Worm (Caenorhabditis elegans): ENCODE data around the gene Y27F2A.6.

ce11 chrII:3170089-3170488 is 13.1 kb downstream of the Y27F2A.6 start, which contains the start of gene fbxc-55:
- TF ChIP-seq aly-2 (tag; optimal IDR thresholded peaks at IDR 0.05) (no peak), nhr-77 (tag; optimal IDR thresholded peaks at IDR 0.05) (no peak), nhr-11 (tag; optimal IDR thresholded peaks at IDR 0.05) (no peak), elt-3 (tag; optimal IDR thresholded peaks at IDR 0.05) (no peak), nhr-12 (tag; optimal IDR thresholded peaks at IDR 0.05) (no peak), egl-27 (tag; optimal IDR thresholded peaks at IDR 0.05) (no peak), unc-62 (GFP tag; optimal IDR thresholded peaks at IDR 0.05) (no peak), nhr-25 (tag; optimal IDR thresholded peaks at IDR 0.05) (no peak), R02D3.7 (tag; optimal IDR thresholded peaks at IDR 0.05) (no peak)

Measured in whole organism, L2 larva.